Worm (Caenorhabditis elegans) whole organism, L1 larva: ENCODE measurements around the gene chl-1.

ENCODE experiments used
- C16A3.4 ChIP-seq: fragments of 150-350 bp; optimal IDR thresholded peaks from 2 replicates; lab custom pipeline; 2014; ENCODE audit warnings: missing biosample characterization, missing genetic modification characterization
- F16B12.6 ChIP-seq: fragments of 150-350 bp; optimal IDR thresholded peaks from 2 replicates; lab custom pipeline; 2014; ENCODE audit warnings: missing biosample characterization, missing genetic modification characterization
- Y116A8C.19 ChIP-seq: sonication (generic microtip); optimal IDR thresholded peaks from 2 replicates; lab custom pipeline; 2016; ENCODE audit warnings: missing compliant biosample characterization, missing genetic modification characterization, borderline replicate concordance
- ceh-82 ChIP-seq, 3 experiments: fragments of 150-350 bp in 1 of 3; sonication (generic microtip) in 2 of 3; optimal IDR thresholded peaks; 2 replicates each; lab custom pipeline; 2014 to 2017; ENCODE audit warnings: missing biosample characterization in 3 of 3, missing genetic modification characterization in 3 of 3
- ces-1 ChIP-seq: fragments of 150-350 bp; optimal IDR thresholded peaks from 2 replicates; lab custom pipeline; 2014; ENCODE audit warnings: missing biosample characterization, missing genetic modification reagents, missing genetic modification characterization
- dpl-1 ChIP-seq, 3 experiments: fragments of 150-350 bp in 2 of 3; sonication (generic microtip) in 1 of 3; optimal IDR thresholded peaks; 2 replicates each; lab custom pipeline; 2014 to 2017; ENCODE audit warnings: missing biosample characterization in 3 of 3, missing genetic modification characterization in 3 of 3, missing genetic modification reagents in 3 of 3
- dsc-1 ChIP-seq: sonication (generic microtip); optimal IDR thresholded peaks from 2 replicates; lab custom pipeline; 2016; ENCODE audit warnings: mild to moderate bottlenecking, missing genetic modification characterization, missing compliant biosample characterization
- efl-1 ChIP-seq, 4 experiments: fragments of 150-350 bp; optimal IDR thresholded peaks in 3 of 4; peaks in 1 of 4; 1 replicate in 1 of 4; 2 replicates in 3 of 4; lab custom pipeline; 2014; ENCODE audit warnings: missing biosample characterization in 2 of 4, missing genetic modification characterization in 2 of 4, missing genetic modification reagents in 2 of 4
- egl-13 ChIP-seq: sonication (generic microtip); optimal IDR thresholded peaks from 2 replicates; lab custom pipeline; 2016; ENCODE audit warnings: missing genotype, missing genetic modification reagents, missing genetic modification characterization, missing compliant biosample characterization
- egl-27 ChIP-seq, 2 experiments: fragments of 150-350 bp in 1 of 2; sonication (generic microtip); optimal IDR thresholded peaks; 3 replicates each; lab custom pipeline; 2017 to 2018; ENCODE audit warnings: missing biosample characterization in 2 of 2, missing genetic modification characterization in 2 of 2, missing genetic modification reagents in 2 of 2
- ets-5 ChIP-seq: fragments of 200-800 bp; sonication (Bioruptor generic); IDR thresholded peaks from 2 replicates; pipeline ENCODE4 v1.3.6; 2022; ENCODE audit warnings: missing genetic modification characterization, missing compliant biosample characterization
- fkh-8 ChIP-seq: sonication (generic microtip); optimal IDR thresholded peaks from 2 replicates; lab custom pipeline; 2016; ENCODE audit warnings: mild to moderate bottlenecking, missing genetic modification characterization, missing compliant biosample characterization
- irx-1 ChIP-seq: sonication (generic microtip); optimal IDR thresholded peaks from 2 replicates; lab custom pipeline; 2016; ENCODE audit warnings: missing genetic modification characterization, missing compliant biosample characterization
- isw-1 ChIP-seq: fragments of 200-800 bp; sonication (Bioruptor generic); IDR thresholded peaks from 2 replicates; pipeline ENCODE4 v1.3.6; 2022; ENCODE audit warnings: missing genetic modification characterization, missing compliant biosample characterization
- lin-13 ChIP-seq: fragments of 150-350 bp; optimal IDR thresholded peaks from 2 replicates; lab custom pipeline; 2014; ENCODE audit warnings: missing biosample characterization, missing genetic modification reagents, missing genetic modification characterization
- lin-35 ChIP-seq, 2 experiments: fragments of 150-350 bp; optimal IDR thresholded peaks; 2 replicates each; lab custom pipeline; 2014; ENCODE audit warnings: missing biosample characterization in 2 of 2, missing genetic modification characterization in 2 of 2, missing genetic modification reagents in 2 of 2
- lin-39 ChIP-seq: fragments of 150-350 bp; optimal IDR thresholded peaks from 2 replicates; lab custom pipeline; 2014; ENCODE audit warnings: missing biosample characterization, missing genetic modification reagents, missing genetic modification characterization
- lsy-2 ChIP-seq, 2 experiments: fragments of 150-350 bp; optimal IDR thresholded peaks; 2 replicates each; lab custom pipeline; 2014; ENCODE audit warnings: missing biosample characterization in 2 of 2, missing genetic modification characterization in 2 of 2
- mab-9 ChIP-seq: fragments of 200-800 bp; sonication (Bioruptor generic); IDR thresholded peaks from 2 replicates; pipeline ENCODE4 v1.3.6; 2022; ENCODE audit warnings: missing genetic modification reagents, missing genetic modification characterization, missing compliant biosample characterization
- mdl-1 ChIP-seq, 2 experiments: fragments of 150-350 bp; optimal IDR thresholded peaks; 2 replicates each; lab custom pipeline; 2014 to 2017; ENCODE audit warnings: missing biosample characterization in 2 of 2, missing genetic modification characterization in 2 of 2, inconsistent platforms in 1 of 2
- mep-1 ChIP-seq: fragments of 150-350 bp; optimal IDR thresholded peaks from 2 replicates; lab custom pipeline; 2014; ENCODE audit warnings: missing biosample characterization, missing genetic modification characterization
- nhr-12 ChIP-seq: sonication (generic microtip); optimal IDR thresholded peaks from 2 replicates; lab custom pipeline; 2017; ENCODE audit warnings: missing biosample characterization, missing genetic modification characterization
- nhr-19 ChIP-seq: fragments of 200-800 bp; sonication (Bioruptor generic); conservative IDR thresholded peaks from 2 replicates; pipeline ENCODE4 v1.3.6; 2022; ENCODE audit warnings: missing genetic modification characterization, missing compliant biosample characterization
- nhr-20 ChIP-seq: sonication (generic microtip); optimal IDR thresholded peaks from 2 replicates; lab custom pipeline; 2016; ENCODE audit warnings: mild to moderate bottlenecking, missing genetic modification characterization, missing compliant biosample characterization
- nhr-47 ChIP-seq: sonication (generic microtip); optimal IDR thresholded peaks from 2 replicates; lab custom pipeline; 2016; ENCODE audit warnings: mild to moderate bottlenecking, missing genetic modification characterization, moderate library complexity, missing compliant biosample characterization
- nhr-71 ChIP-seq: sonication (generic microtip); optimal IDR thresholded peaks from 2 replicates; lab custom pipeline; 2016; ENCODE audit warnings: mild to moderate bottlenecking, missing genetic modification characterization, moderate library complexity, missing compliant biosample characterization
- pax-3 ChIP-seq: fragments of 200-800 bp; sonication (Bioruptor generic); optimal IDR thresholded peaks from 2 replicates; lab custom pipeline; 2018; ENCODE audit warnings: mild to moderate bottlenecking, missing genetic modification characterization, moderate library complexity, missing compliant biosample characterization
- pqm-1 ChIP-seq: sonication (generic microtip); optimal IDR thresholded peaks from 3 replicates; lab custom pipeline; 2017; ENCODE audit warnings: missing biosample characterization, missing genetic modification characterization
- rnt-1 ChIP-seq: sonication (generic microtip); optimal IDR thresholded peaks from 2 replicates; lab custom pipeline; 2016; ENCODE audit warnings: mild to moderate bottlenecking, missing genetic modification characterization, moderate library complexity, missing compliant biosample characterization
- skn-1 ChIP-seq: fragments of 150-350 bp; optimal IDR thresholded peaks from 2 replicates; lab custom pipeline; 2014; ENCODE audit warnings: missing biosample characterization, missing genetic modification characterization
- snu-23 ChIP-seq: sonication (generic microtip); optimal IDR thresholded peaks from 2 replicates; lab custom pipeline; 2016; ENCODE audit warnings: missing genetic modification characterization, missing compliant biosample characterization
- sox-4 ChIP-seq: sonication (generic microtip); optimal IDR thresholded peaks from 2 replicates; lab custom pipeline; 2016; ENCODE audit warnings: missing genetic modification characterization, missing compliant biosample characterization
- sptf-1 ChIP-seq: fragments of 150-350 bp; optimal IDR thresholded peaks from 2 replicates; lab custom pipeline; 2014; ENCODE audit warnings: missing biosample characterization, missing genetic modification characterization
- swsn-7 ChIP-seq: sonication (generic microtip); optimal IDR thresholded peaks from 2 replicates; lab custom pipeline; 2016; ENCODE audit warnings: missing genetic modification characterization, missing compliant biosample characterization
- tbx-2 ChIP-seq: sonication (generic microtip); optimal IDR thresholded peaks from 2 replicates; lab custom pipeline; 2016; ENCODE audit warnings: missing genetic modification characterization, missing compliant biosample characterization
- unc-62 ChIP-seq: fragments of 150-350 bp; optimal IDR thresholded peaks from 2 replicates; lab custom pipeline; 2014; ENCODE audit warnings: missing biosample characterization, missing genetic modification reagents, missing genetic modification characterization
- unc-86 ChIP-seq: sonication (generic microtip); optimal IDR thresholded peaks from 2 replicates; lab custom pipeline; 2016; ENCODE audit warnings: missing genetic modification characterization, missing compliant biosample characterization
- unc-98 ChIP-seq: fragments of 200-800 bp; sonication (Bioruptor generic); IDR thresholded peaks from 2 replicates; pipeline ENCODE4 v1.3.6; 2022; ENCODE audit warnings: missing genetic modification characterization, missing compliant biosample characterization
- ztf-11 ChIP-seq, 2 experiments: sonication (generic microtip); optimal IDR thresholded peaks; 2 replicates each; lab custom pipeline; 2016 to 2017; ENCODE audit warnings: missing genetic modification characterization in 2 of 2, missing biosample characterization in 1 of 2, missing compliant biosample characterization in 1 of 2
- ztf-4 ChIP-seq: fragments of 150-350 bp; optimal IDR thresholded peaks from 2 replicates; lab custom pipeline; 2014; ENCODE audit warnings: missing biosample characterization, missing genetic modification characterization

Gene chl-1

ce11 chrIII:10432104-10432503 is 27.1 kb upstream of the chl-1 start:
- TF ChIP-seq isw-1 (peak; percentile 8; the same call in 1 of the 2 replicates), skn-1 (tag; lab: Kevin White, UChicago) (no peak), F16B12.6 (peak; percentile 17), swsn-7 (tag; lab: Kevin White, UChicago) (peak; percentile 55), lsy-2 (tag; optimal IDR thresholded peaks at IDR 0.05; lab: Kevin White, UChicago) (peak; percentile 7 to 55), nhr-71 (peak; percentile 64), dsc-1 (peak; percentile 45), mdl-1 (tag; optimal IDR thresholded peaks at IDR 0.05; lab: Kevin White, UChicago) (peak in 1 of 2 experiments; percentile 21), C16A3.4 (no peak), dpl-1 (GFP tag; optimal IDR thresholded peaks at IDR 0.05; lab: Kevin White, UChicago) (peak in 1 of 3 experiments; percentile 19), lin-35 (GFP tag; optimal IDR thresholded peaks at IDR 0.05; lab: Kevin White, UChicago) (peak in 1 of 2 experiments; percentile 2), rnt-1 (peak; percentile 78), fkh-8 (tag; lab: Kevin White, UChicago) (peak; percentile 83), ceh-82 (tag; optimal IDR thresholded peaks at IDR 0.05; lab: Kevin White, UChicago) (peak in 2 of 3 experiments; percentile 13 to 22), pax-3 (tag; lab: Kevin White, UChicago) (peak; percentile 39), nhr-20 (tag; lab: Kevin White, UChicago) (peak; percentile 22), efl-1 (optimal IDR thresholded peaks at IDR 0.05; lab: Kevin White, UChicago) (peak; percentile 6 to 36), efl-1 (GFP tag; optimal IDR thresholded peaks at IDR 0.05 in 1 of 2; lab: Kevin White, UChicago) (peak; percentile 26 to 93), ztf-11 (tag; optimal IDR thresholded peaks at IDR 0.05; lab: Kevin White, UChicago) (no peak), irx-1 (tag; lab: Kevin White, UChicago) (peak; percentile 15), mab-9 (no peak), nhr-19 (peak; percentile 44), ces-1 (GFP tag; lab: Kevin White, UChicago) (no peak), sox-4 (tag; lab: Kevin White, UChicago) (peak; percentile 11), snu-23 (GFP tag; lab: Kevin White, UChicago) (peak; percentile 34), ets-5 (GFP tag; lab: Robert Waterston, UW) (no peak), nhr-47 (tag; lab: Kevin White, UChicago) (peak; percentile 70), lin-13 (peak; percentile 2), egl-27 (tag; optimal IDR thresholded peaks at IDR 0.05; lab: Kevin White, UChicago) (no peak), unc-86 (tag; lab: Kevin White, UChicago) (no peak), unc-62 (GFP tag; lab: Kevin White, UChicago) (no peak), tbx-2 (tag; lab: Kevin White, UChicago) (peak; percentile 3)

- TF ChIP-seq Y116A8C.19 (no peak), lsy-2 (tag; optimal IDR thresholded peaks at IDR 0.05; lab: Kevin White, UChicago) (no peak), nhr-12 (tag; lab: Kevin White, UChicago) (no peak), isw-1 (no peak), ztf-4 (tag; lab: Kevin White, UChicago) (no peak), egl-13 (tag; lab: Kevin White, UChicago) (no peak), lin-39 (tag; lab: Kevin White, UChicago) (no peak), sptf-1 (tag; lab: Kevin White, UChicago) (no peak), fkh-8 (tag; lab: Kevin White, UChicago) (no peak)
These were observed 22.8 kb upstream of the chl-1 start, which contains the start of gene prp-3 for ce11 chrIII:10427882-10428281. Gene prp-3 (minus strand): TSS chrIII:10427982.

- TF ChIP-seq fkh-8 (tag; lab: Kevin White, UChicago) (no peak), nhr-19 (no peak), unc-98 (no peak), lin-35 (GFP tag; optimal IDR thresholded peaks at IDR 0.05; lab: Kevin White, UChicago) (no peak), pqm-1 (tag; lab: Kevin White, UChicago) (no peak), mep-1 (tag; lab: Kevin White, UChicago) (no peak), lin-13 (no peak)
These were observed 18.9 kb upstream of the chl-1 start, which contains the start of gene M03C11.6 for ce11 chrIII:10423906-10424305. Gene M03C11.6 (minus strand): TSS chrIII:10424006.
